Worm (Caenorhabditis elegans): ENCODE results near the gene basl-1.

basl-1 gene

DNA sequence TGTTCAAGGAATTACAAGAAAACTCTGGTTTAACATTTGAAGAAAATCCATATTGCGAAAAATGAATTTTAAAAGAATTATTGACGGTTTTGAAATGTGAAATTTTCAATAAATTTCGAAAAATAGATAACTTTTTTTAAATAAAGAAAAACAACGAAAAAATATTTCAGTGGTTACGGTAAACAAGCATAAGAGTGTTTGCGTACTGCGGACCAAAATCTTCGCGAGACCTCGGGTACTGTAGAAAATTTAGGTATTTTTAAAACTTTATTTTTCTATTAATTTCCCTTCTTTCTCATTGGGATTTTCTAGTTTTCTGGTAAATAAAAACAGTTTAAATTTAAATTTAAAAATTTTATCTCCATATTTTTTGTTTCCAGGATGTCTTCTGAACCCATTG lies 10.7 kb upstream of the basl-1 start, which contains the start of gene xnd-1:
Gene xnd-1, plus strand, starts transcription at position 381 of the 400 bp plus-strand sequence.
- no peak for TF ChIP-seq unc-130 (GFP tag; optimal IDR thresholded peaks at IDR 0.05)
- TF ChIP-seq C06A6.2 (GFP tag; conservative IDR thresholded peaks at IDR 0.05): no peak
- peak; percentile 69 for TF ChIP-seq madf-6 (GFP tag; IDR thresholded peaks at IDR 0.05)
- peak; percentile 57 for TF ChIP-seq snpc-1.3 (tag; optimal IDR thresholded peaks at IDR 0.05; ENCODE audit: insufficient read depth)
- TF ChIP-seq lin-54 (GFP tag; optimal IDR thresholded peaks at IDR 0.05): peak; percentile 46
- TF ChIP-seq ceh-91 (GFP tag; IDR thresholded peaks at IDR 0.05): peak; percentile 52
- peak; percentile 43; the same call in 1 of the 2 replicates for TF ChIP-seq D2030.7 (GFP tag; IDR thresholded peaks at IDR 0.05)
- TF ChIP-seq F49E8.2 (tag; optimal IDR thresholded peaks at IDR 0.05; ENCODE audit: insufficient read depth): peak; percentile 48
- no peak for TF ChIP-seq ztf-26 (tag; optimal IDR thresholded peaks at IDR 0.05)
- no peak for TF ChIP-seq hmg-20 (GFP tag; IDR thresholded peaks at IDR 0.05)
- TF ChIP-seq bed-1 (GFP tag; IDR thresholded peaks at IDR 0.05): no peak
- peak; percentile 19 for TF ChIP-seq dpl-1 (GFP tag; optimal IDR thresholded peaks at IDR 0.05)
- peak; percentile 54; the same call in 1 of the 2 replicates for TF ChIP-seq B0019.2 (GFP tag; conservative IDR thresholded peaks at IDR 0.05)
- TF ChIP-seq snpc-4 (GFP tag; optimal IDR thresholded peaks at IDR 0.05): no peak
- no peak for TF ChIP-seq snpc-4 (tag; optimal IDR thresholded peaks at IDR 0.05)
- 0 out of 2 replicates have a peak, but pooled peaks have one; percentile 36 for TF ChIP-seq madf-8 (GFP tag; conservative IDR thresholded peaks at IDR 0.05)
- TF ChIP-seq fkh-3 (tag; optimal IDR thresholded peaks at IDR 0.05): no peak
- no peak for TF ChIP-seq cebp-1 (GFP tag; IDR thresholded peaks at IDR 0.05)
- no peak for TF ChIP-seq cebp-1 (tag; optimal IDR thresholded peaks at IDR 0.05)
- no peak for TF ChIP-seq pbrm-1 (GFP tag; IDR thresholded peaks at IDR 0.05)
- peak; percentile 95 for TF ChIP-seq lsl-1 (GFP tag; optimal IDR thresholded peaks at IDR 0.05)
- TF ChIP-seq F33H1.4 (GFP tag; IDR thresholded peaks at IDR 0.05): peak; percentile 82
- TF ChIP-seq zfh-2 (GFP tag; conservative IDR thresholded peaks at IDR 0.05): no peak
- TF ChIP-seq chd-7 (tag; optimal IDR thresholded peaks at IDR 0.05): no peak
- peak; percentile 41 for TF ChIP-seq efl-1 (GFP tag; optimal IDR thresholded peaks at IDR 0.05)

DNA sequence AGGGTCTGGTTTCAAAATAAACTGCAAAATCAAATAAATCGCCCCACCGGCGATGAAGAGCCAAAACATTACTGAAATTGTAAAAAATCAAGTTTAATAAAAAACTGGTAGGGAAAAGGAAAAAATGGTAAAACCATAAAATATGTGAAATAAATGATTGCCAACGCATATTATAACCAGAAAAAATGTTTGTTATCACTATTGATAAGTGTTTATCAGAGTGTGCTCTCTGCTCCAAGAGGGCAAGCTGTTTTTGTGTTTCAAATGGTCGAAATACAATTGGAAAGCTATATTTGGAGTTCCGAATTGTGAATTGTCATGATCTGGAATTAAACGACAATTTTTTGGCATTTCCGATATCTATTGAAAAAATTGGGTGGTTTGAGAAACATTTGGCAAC lies 4.5 kb upstream of the basl-1 start, which contains the start of gene C05D2.8:
Gene C05D2.8, minus strand, starts transcription at position 71 of the 400 bp plus-strand sequence.
- TF ChIP-seq nhr-80 (tag; optimal IDR thresholded peaks at IDR 0.05) (peak; percentile 65), ceh-40 (GFP tag; IDR thresholded peaks at IDR 0.05) (no peak)

DNA sequence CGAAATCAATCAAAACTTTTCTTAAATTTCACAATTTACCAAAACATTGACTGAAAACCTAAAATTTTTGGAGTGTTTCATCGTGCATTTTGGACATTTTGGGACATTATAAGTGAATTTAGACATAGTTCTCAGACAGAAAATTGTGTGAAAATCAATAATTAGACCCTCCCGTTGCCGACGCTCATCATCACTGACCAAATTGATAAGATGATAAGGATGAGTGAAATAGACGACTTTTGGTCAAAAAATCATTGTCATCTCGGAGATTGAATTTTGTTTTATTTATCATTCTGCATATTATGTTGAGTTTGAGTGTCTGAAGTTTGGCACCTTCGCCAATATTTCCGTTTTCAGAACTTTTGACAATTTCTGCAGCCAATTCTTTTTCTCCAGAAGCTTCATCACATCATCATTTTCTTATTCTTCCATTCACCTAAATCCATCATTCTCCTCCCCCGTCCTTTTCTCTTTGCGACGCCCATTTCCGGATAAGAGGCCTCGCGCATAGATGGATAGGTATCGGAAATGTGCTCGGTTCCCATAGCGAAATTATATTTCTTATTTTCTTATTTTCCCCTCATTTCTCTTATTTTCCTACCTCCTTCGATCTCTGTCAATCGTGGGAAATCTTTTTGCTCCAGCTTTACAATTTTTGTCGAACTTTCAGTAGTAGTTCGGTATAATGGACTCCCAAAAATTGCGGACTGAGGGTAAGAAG lies 3.0 kb upstream of the basl-1 start, which contains the start of gene bas-1:
Gene bas-1, plus strand, starts transcription at position 671 of the 721 bp plus-strand sequence.
- TF ChIP-seq lsy-27 (tag; optimal IDR thresholded peaks at IDR 0.05; ENCODE audit: borderline replicate concordance, insufficient read depth) (no peak), nhr-80 (tag; optimal IDR thresholded peaks at IDR 0.05) (peak; percentile 50)

DNA sequence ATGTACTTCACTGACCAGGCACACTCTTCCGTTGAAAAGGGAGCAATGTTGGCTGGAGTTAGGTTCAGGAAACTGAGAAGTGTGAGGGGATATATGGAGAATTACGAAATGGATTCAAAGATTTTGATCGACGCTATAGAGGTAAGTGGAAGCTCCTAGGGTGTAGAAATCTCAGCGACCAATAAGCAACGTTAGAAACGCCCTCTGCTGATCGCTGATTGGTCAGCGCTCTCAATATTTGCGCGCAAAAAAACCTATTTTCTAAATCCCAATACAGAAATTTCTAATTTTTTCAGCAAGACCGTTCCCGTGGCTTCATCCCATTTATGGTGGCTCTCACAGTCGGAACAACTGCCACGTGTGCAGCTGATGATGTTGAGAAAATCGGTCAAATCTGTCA lies 927 bp downstream of the basl-1 start:
- no peak for TF ChIP-seq ztf-26 (tag; optimal IDR thresholded peaks at IDR 0.05)
- TF ChIP-seq ceh-27 (GFP tag; optimal IDR thresholded peaks at IDR 0.05): no peak
- TF ChIP-seq F52B5.7 (tag; optimal IDR thresholded peaks at IDR 0.05): no peak
- no peak for TF ChIP-seq Y56A3A.18 (GFP tag; IDR thresholded peaks at IDR 0.05)
- TF ChIP-seq K12H6.12 (tag; optimal IDR thresholded peaks at IDR 0.05): no peak
- no peak for TF ChIP-seq lag-1 (GFP tag; IDR thresholded peaks at IDR 0.05)
- no peak for TF ChIP-seq ztf-28 (GFP tag; IDR thresholded peaks at IDR 0.05)
- no peak for TF ChIP-seq akir-1 (GFP tag; optimal IDR thresholded peaks at IDR 0.05)

Data from whole organism, young adult.